Fruit fly (Drosophila melanogaster) whole organism: ENCODE measurements around the gene ImpL2.

Experiments used
- CG8478 ChIP-seq: fragments of >200 bp; optimal IDR thresholded peaks from 2 replicates; lab custom pipeline; 2018; ENCODE audit warnings: inconsistent platforms
- Dll ChIP-seq: fragments of >200 bp; optimal IDR thresholded peaks from 2 replicates; lab custom pipeline; 2017
- psq ChIP-seq: fragments of >200 bp; optimal IDR thresholded peaks from 2 replicates; lab custom pipeline; 2017

DNA sequence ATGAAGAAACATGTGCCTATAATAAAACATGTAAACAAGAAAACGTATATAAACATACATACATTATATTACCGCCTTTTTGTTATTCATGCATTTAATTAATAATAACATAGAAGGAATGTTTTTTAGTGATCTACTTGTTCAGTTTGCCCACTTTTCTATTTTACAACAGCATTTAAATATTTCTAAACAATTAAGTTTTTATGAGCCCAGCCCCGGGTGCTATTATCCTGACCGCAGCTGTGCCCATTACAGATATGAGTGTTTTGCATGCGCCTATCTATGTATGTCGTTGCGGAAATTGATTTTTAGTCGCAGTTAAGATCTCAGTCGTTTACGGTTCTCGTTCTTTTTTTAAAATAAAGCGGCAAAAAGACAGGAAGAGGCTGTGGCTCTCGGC lies 29.0 kb upstream of the ImpL2 start:
- TF ChIP-seq CG8478 (no peak), psq (lab: Kevin White, UChicago) (no peak), Dll (lab: Kevin White, UChicago) (no peak)
